Worm (Caenorhabditis elegans) whole organism, midembryonic: Measurements from ENCODE around the gene C54D10.3.

Experiments
- T22C8.4 ChIP-seq: fragments of 200-800 bp; sonication (Bioruptor generic); IDR thresholded peaks from 2 replicates; pipeline ENCODE4 v1.3.6; 2022; ENCODE audit warnings: missing genetic modification characterization, missing compliant biosample characterization
- cog-1 ChIP-seq: sonication (generic microtip); optimal IDR thresholded peaks from 2 replicates; lab custom pipeline; 2016; ENCODE audit warnings: missing genetic modification characterization, missing compliant biosample characterization
- flt-1 ChIP-seq: fragments of 200-800 bp; sonication (Bioruptor generic); IDR thresholded peaks from 2 replicates; pipeline ENCODE4 v1.3.6; 2022; ENCODE audit warnings: missing genetic modification characterization, missing compliant biosample characterization
- ztf-23 ChIP-seq: fragments of 200-800 bp; sonication (Bioruptor generic); IDR thresholded peaks from 2 replicates; pipeline ENCODE4 v1.3.6; 2022; ENCODE audit warnings: missing genetic modification reagents, missing genetic modification characterization, missing compliant biosample characterization

- TF ChIP-seq flt-1 (GFP tag; lab: Robert Waterston, UW) (no peak), ztf-23 (GFP tag; lab: Robert Waterston, UW) (no peak), cog-1 (tag; lab: Kevin White, UChicago) (no peak), T22C8.4 (no peak)
Measured at ce11 chrV:12408996-12409395, 9.4 kb upstream of the C54D10.3 start.
